Worm (Caenorhabditis elegans) whole organism, dauer: ENCODE results near the gene srsx-27.

Experiments
- unc-62 ChIP-seq: sonication (generic microtip); optimal IDR thresholded peaks from 2 replicates; lab custom pipeline; 2017; ENCODE audit warnings: missing biosample characterization, missing genetic modification reagents, missing genetic modification characterization

The srsx-27 gene

DNA sequence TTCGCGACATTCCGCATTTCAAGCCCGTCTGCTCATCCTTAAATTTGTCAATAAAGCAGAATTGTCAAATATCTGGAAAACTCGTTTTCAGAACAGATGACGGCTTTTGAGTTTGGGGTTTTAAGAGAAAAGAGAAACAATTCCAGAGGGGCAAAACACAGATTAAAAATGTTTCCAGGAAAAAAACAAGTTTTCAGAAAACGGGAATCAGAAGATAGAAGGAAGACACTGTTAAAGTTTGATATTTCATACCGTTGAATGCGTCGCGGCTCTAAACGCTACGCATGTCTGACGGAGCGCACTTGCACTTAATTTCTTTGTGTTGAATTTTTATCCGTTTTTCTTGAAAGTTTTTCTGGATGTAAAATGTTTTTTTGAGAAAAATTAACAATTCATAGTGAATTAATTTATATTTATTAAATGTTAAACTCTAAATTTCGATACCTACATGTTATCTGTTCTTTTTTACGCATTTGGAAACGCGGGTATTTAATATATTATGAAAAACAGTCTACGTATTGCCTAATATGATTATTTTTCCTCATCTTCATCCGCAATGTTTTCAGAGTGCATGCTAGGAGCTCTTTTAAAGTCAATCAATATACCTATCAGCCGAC lies 15.6 kb upstream of the srsx-27 start, which contains the start of the genes C08B6.18, wdr-20 and C08B6.8:
Gene C08B6.18, minus strand, starts transcription at position 51 of the 617 bp plus-strand sequence.
Gene wdr-20, minus strand, starts transcription at position 82 of the 617 bp plus-strand sequence.
Gene C08B6.8, plus strand, starts transcription at position 567 of the 617 bp plus-strand sequence.
- no peak for TF ChIP-seq unc-62

DNA sequence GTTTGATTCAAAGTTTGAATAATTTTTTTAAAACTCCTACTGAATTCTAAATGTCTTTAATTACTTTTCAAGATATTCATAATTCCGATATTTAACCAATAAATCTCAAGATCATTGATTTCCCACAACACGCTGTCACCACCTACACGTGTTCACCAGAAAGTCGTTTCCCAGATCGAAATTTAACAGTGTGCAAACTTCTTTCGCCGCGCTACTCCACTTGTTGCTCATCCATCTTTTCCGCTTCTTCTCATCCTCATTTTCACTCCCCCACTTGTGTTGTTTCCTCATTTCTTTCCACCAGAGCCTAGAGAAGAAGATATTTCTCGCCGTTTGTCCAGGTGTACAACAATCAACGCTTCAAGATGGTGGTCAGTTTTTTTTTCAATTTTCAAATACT lies 4.2 kb upstream of the srsx-27 start, which contains the start of gene C51E3.9:
Gene C51E3.9, plus strand, starts transcription at position 301 of the 400 bp plus-strand sequence.
- no peak for TF ChIP-seq unc-62

DNA sequence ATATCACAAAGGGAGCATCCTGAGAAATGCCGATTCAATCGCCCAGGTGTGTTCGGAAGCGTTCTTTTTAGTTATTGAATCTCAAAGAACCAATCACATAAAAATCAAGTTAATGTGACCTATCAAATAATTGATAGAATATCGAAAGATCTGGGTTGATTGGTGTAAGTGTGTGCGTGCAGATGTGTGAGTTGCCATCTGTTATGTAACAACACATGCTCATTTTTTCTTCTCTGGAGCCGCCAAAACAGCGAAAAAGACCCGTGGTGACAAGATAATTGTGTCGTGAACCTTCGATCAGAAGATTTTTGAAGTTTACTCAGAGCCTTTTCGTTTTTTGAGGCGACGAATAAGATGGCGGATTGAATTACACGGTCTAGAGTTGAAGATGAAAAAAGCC lies 3.0 kb upstream of the srsx-27 start:
- TF ChIP-seq unc-62: no peak

DNA sequence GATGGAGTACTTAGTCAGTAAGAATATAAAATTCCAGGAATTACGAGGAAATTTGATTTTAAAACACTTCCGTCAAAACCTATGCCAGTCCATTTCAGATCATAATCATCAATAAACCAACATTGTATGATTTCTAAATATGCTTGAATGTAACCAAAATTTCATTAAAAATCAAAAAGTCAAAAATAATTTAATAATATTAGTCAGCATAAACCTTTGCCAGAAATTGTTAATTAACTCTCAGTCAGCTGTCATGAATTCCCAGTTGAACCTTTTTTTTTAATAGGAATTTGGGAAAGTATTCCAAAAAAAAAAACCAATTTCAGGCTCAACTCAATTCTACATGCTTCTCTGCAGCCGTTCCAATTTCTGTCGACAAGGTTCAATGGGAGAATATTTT lies 1.5 kb upstream of the srsx-27 start, which contains the start of gene srsx-26:
Gene srsx-26, plus strand, starts transcription at position 301 of the 400 bp plus-strand sequence.
- no peak for TF ChIP-seq unc-62

DNA sequence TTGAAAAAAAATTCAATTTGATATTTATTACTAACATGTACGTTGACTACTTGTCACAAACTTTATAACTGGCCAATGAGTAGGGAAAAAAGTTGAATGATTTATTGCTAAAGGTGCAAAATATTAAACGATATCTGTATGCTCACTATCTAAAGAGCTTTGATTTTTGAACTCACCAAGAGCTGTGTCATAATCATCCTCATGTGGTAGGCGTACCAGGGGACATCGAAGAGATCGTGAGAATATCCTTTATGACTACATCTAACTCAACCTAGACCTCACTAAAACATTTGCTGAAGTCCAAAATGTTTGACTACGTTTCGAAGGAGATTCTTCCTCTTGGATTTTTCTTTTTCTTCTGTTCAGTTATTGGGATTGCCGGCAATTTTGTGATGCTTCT lies 2.5 kb downstream of the srsx-27 start, which contains the start of gene srsx-28:
Gene srsx-28, plus strand, starts transcription at position 301 of the 400 bp plus-strand sequence.
- no peak for TF ChIP-seq unc-62

DNA sequence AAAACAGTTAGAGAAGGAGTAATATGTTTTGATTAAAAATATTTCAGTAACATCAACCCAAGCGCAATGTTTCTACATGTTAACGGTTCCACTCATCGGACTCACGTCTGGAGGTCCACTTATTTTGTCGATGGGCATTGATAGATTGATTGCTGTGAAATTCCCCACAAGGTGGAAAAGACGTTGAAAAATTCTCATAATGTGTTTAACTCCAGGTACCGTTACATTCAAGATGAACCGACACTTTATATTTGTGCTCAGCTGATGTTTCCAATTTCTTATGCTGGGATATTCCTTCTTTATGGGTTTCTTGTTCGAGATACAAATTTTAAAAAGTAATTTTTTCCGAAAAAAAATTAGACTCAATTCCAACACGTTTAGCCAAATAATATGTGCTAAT lies 3.2 kb downstream of the srsx-27 start:
- TF ChIP-seq unc-62: no peak

DNA sequence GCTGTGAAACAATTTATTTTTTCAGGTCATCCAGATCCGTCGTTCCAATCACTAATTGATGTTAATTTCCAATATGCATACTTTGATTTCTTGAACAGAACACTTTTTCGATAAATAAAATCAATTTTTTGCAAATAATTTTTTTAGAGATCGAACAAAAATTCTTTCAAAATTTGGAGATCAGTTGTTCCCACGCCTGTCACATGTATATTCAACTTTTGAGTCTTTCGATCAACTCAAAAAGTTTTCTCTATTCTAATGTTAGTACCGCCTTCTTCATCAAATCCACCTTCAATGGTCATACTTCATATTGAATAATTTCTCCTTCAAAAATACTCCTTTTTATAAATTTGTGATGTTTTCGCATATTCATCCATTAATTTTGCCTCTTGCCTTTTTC lies 4.9 kb downstream of the srsx-27 start, which contains the start of gene srsx-29:
Gene srsx-29, plus strand, starts transcription at position 301 of the 400 bp plus-strand sequence.
- TF ChIP-seq unc-62: no peak

DNA sequence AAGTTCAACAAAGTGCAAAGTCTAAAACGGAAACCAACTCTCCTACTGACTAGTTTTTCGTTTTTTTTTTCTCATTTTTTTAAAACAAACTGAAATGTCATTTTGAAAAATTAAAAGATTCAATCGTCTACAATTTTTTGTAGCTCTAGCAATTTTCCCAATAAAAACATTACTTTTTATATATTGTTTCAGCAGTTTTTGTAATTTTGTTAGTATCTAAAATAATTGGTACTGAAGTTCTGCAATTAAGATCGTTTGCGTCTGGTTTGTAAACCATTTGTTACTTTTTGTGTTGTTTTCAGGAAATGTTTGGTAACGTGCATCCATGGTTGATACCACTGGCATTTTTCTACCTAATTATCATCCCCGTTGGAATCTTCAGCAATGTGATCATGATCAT lies 8.7 kb downstream of the srsx-27 start, which contains the start of gene srsx-30:
Gene srsx-30, plus strand, starts transcription at position 301 of the 400 bp plus-strand sequence.
- TF ChIP-seq unc-62: no peak

DNA sequence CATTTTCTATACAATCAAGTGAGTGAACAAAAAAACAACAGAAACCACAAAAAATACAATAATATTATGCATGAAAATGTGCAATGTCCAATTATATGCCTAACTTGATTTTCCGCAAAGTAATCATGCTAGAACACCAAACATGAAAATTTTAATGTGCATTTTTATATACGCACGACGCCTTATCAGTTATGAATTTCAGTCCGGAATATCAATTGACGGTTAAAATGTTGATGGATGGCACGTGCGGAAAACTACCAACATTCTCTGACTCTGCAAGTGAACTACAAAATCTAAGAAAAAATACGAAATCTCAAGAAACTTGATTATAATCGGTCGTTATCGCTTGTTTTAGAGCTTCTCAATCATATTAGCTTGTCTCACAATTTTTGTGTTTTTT lies 10.1 kb downstream of the srsx-27 start:
- no peak for TF ChIP-seq unc-62

DNA sequence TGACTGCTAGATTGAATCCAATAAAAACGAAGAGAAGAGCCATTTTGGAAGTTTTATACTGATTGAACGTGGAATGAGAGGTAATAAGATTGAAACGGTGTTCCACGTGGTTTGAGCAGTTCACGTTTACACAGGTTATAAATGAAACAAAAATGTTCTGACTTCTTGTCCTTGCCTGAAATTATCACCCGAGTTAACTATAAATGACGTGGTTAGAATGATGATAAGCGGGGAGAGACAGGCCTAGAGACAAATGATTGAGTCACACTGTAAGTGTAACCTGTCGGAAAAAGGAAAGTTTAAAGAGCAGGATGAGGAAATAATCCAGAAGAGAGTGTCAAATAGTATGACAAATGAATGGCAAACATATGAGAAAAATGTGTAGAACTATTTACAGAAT lies 11.1 kb downstream of the srsx-27 start, which contains the start of gene C51E3.10:
Gene C51E3.10, minus strand, starts transcription at position 181 of the 400 bp plus-strand sequence.
- no peak for TF ChIP-seq unc-62

DNA sequence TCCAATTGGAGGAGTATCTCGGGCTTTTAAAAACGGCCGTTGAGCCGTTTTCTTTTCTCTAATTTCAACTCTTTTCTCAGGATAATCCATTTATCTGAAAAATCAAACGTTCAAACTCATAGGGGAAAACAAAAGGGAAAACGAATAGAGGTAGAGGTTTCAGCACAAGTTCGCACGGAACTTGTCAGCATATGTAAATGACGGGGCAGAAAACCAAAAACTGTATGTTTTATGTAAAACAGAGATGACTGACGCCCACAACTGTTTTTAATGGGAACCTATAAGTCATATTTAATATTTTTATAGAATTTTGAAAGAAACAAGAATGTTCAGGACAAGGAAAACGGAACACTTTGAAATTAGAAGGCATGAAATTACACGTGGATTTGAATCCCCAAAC lies 16.5 kb downstream of the srsx-27 start, which contains the start of gene C51E3.6:
Gene C51E3.6, minus strand, starts transcription at position 101 of the 400 bp plus-strand sequence.
- TF ChIP-seq unc-62: no peak

DNA sequence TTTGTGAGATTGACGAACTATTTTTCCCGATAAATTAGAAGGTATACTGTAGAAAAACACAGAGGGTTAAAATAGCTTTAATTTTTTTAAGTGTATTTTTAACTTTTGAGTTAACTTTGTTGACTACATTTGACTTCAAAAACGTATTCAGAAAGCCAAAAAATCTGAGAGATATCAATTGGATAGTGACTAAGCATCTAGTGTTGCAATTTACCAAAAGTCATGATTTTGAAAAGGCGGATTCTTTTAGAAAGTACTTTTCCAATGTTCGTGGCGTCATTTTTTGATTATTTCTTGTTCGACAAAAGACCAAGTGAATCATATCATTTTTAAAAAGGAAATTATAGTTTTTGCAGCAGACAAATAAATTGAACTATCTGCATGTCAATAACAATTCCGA lies 19.0 kb downstream of the srsx-27 start:
- TF ChIP-seq unc-62: no peak

DNA sequence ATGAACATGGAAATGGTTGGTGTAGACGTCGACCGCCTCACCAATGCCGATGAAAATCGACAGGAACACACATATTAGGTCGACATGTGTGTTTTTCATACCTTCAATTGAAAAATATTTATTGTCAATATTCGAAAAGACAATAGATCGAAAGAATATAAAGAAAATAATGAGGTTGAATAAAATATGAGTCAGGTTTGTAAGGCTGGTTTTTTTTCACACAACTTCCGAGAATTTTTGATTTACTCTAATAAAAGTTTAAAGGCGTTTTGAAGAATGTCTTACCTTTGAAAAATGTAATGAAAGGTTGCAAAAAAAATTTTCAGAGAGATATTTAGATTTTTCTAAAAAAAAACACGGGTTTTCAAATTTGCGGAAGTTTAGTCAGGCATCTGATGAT lies 23.8 kb downstream of the srsx-27 start, which contains the start of gene egl-3:
Gene egl-3, minus strand, starts transcription at position 101 of the 400 bp plus-strand sequence.
- no peak for TF ChIP-seq unc-62

DNA sequence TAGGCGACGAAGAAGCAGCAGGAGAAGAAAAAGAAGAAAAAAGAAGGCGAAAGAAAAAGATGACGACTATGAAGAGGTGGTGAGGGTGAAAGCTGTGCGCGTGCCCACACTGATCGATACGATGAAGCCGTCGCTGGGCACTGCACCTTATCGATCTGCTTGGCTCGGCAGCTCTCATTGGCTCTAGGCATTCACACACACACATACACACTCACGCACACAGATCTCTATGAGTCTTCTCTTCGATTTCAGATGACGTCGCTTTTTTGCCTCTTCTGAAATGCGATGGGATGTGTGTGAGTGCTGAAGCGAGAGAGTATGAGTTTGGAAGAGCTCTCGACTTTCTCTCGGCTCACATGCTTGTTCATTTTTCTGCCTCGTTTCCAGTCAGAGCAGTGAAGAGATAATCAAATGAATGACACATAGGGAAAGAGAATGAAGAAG lies 24.8 kb downstream of the srsx-27 start:
- no peak for TF ChIP-seq unc-62

DNA sequence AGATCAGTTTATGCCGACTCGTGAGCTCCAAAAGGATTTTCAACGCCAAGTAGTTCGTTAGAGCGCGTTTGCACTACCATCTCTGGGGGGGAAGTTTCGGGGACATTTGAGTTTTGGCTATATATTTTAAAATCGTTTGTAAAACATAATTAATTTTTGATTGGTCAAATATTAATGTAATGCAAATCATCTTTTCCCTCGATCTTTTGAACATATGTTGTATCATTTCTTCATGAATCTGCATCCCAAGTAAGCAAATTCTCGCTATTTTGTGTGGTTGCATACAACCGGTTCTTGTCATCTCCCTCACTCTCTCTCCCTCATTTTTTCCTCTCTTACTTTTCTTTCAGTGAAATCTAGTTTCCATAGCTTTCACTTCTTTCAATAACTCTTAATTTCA lies 28.3 kb downstream of the srsx-27 start:
- no peak for TF ChIP-seq unc-62

DNA sequence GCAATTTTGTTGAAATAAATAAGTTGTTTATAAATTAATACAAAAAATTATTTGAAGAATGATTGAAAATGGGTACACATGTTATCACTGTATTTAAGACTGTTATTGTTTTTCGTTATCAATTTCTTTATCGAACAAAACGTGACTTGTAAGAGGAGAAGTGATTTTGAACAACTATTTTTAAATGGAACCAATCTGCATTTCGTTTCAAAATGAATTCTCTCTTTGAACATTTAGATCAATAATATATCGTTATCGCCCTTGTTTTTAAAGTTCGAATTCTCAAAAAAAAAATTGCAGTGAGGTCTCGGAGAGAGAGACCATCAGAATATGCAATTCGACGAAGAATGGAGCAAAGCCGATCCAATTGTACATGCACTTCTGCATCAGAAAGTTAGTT lies 29.4 kb downstream of the srsx-27 start, which contains the start of gene cul-5:
Gene cul-5, plus strand, starts transcription at position 301 of the 400 bp plus-strand sequence.
- no peak for TF ChIP-seq unc-62

DNA sequence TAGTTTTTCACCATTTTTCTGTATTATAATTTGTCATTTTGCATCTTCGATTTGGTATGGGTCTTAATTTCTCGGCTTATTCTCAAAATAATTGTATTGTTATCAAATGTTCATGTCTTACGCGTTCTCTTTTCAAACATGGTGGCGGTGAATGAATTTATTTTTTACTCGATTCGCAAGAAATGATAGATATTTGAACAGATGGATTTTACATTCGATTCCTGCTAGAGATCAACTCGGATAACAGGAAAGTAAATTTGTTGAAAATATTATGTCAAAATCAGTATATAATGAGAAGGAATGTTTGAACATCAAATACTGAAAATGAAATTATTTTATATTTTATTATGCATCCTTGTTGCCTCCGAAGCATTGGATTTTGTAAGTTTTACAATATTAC lies 33.2 kb downstream of the srsx-27 start, which contains the start of gene ZK856.4:
Gene ZK856.4, plus strand, starts transcription at position 301 of the 400 bp plus-strand sequence.
- TF ChIP-seq unc-62: no peak

DNA sequence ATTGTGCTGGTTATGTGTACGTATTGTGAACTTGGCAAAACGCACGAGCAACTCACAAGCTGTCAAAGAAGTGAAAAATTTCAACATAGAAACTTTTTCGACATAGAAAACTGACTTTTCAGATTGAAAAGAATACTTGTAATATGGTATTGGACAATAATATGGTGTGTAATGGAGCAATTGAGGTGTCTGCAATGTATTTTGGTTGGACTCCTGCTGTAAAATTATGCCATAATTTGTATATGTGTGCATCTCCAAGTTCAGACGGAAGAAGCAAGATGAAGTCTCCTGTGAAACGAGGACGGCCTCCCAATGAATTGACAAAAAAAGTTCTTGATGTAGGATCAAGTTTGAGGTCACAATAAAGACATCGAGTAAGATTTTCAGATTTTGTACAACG lies 34.0 kb downstream of the srsx-27 start:
- TF ChIP-seq unc-62: no peak
